Fruit fly (Drosophila melanogaster) whole organism, wandering third instar larva: Measurements from ENCODE around the gene SH3PX1.

Source experiments
- Abd-B ChIP-seq: fragments of >200 bp; optimal IDR thresholded peaks from 2 replicates; lab custom pipeline; 2017; ENCODE audit warnings: missing biosample characterization, missing genetic modification characterization
- CG32264 ChIP-seq: fragments of 200-800 bp; sonication (Bioruptor generic); optimal IDR thresholded peaks from 2 replicates; lab custom pipeline; 2016; ENCODE audit warnings: missing biosample characterization, missing genetic modification characterization
- CG9705 ChIP-seq: fragments of 200-800 bp; sonication (Bioruptor generic); optimal IDR thresholded peaks from 2 replicates; lab custom pipeline; 2018; ENCODE audit warnings: missing biosample characterization, mild to moderate bottlenecking, missing genetic modification characterization
- CrebA ChIP-seq: fragments of 200-800 bp; sonication (Bioruptor generic); optimal IDR thresholded peaks from 2 replicates; lab custom pipeline; 2016; ENCODE audit warnings: missing biosample characterization, mild to moderate bottlenecking, missing genetic modification characterization, borderline replicate concordance
- Dfd ChIP-seq: fragments of >200 bp; optimal IDR thresholded peaks from 2 replicates; lab custom pipeline; 2017; ENCODE audit warnings: missing biosample characterization, missing genetic modification characterization
- GATAd ChIP-seq: sonication (Bioruptor generic); optimal IDR thresholded peaks from 2 replicates; lab custom pipeline; 2016; ENCODE audit warnings: missing biosample characterization, missing genetic modification characterization
- HLH106 ChIP-seq: fragments of 200-800 bp; optimal IDR thresholded peaks from 3 replicates; lab custom pipeline; 2019; ENCODE audit warnings: missing biosample characterization, mild to moderate bottlenecking, missing genetic modification characterization, moderate library complexity
- Hnf4 ChIP-seq: fragments of 200-800 bp; sonication (Bioruptor generic); optimal IDR thresholded peaks from 2 replicates; lab custom pipeline; 2016; ENCODE audit warnings: missing biosample characterization, mild to moderate bottlenecking, missing genetic modification characterization
- Hr78 ChIP-seq: fragments of >200 bp; optimal IDR thresholded peaks from 2 replicates; lab custom pipeline; 2017; ENCODE audit warnings: missing biosample characterization, missing genetic modification characterization
- Hr83 ChIP-seq: fragments of 200-300 bp; sonication (Bioruptor generic); optimal IDR thresholded peaks from 2 replicates; lab custom pipeline; 2016; ENCODE audit warnings: missing biosample characterization, mild to moderate bottlenecking, missing genetic modification characterization, moderate library complexity; ENCODE audit not compliant: poor library complexity, severe bottlenecking
- Mio ChIP-seq: sonication (Bioruptor generic); optimal IDR thresholded peaks from 2 replicates; lab custom pipeline; 2016; ENCODE audit warnings: missing biosample characterization, missing genetic modification characterization
- Myc ChIP-seq: fragments of >200 bp; optimal IDR thresholded peaks from 2 replicates; lab custom pipeline; 2017
- OdsH ChIP-seq: fragments of 200-800 bp; sonication (Bioruptor generic); optimal IDR thresholded peaks from 2 replicates; lab custom pipeline; 2016; ENCODE audit warnings: missing biosample characterization, mild to moderate bottlenecking, missing genetic modification characterization
- Rel ChIP-seq, 2 experiments: fragments of 200-800 bp; sonication (Bioruptor generic) in 1 of 2; optimal IDR thresholded peaks; 2 replicates in 1 of 2; 3 replicates in 1 of 2; lab custom pipeline; 2016 to 2019; ENCODE audit warnings: mild to moderate bottlenecking in 2 of 2, missing biosample characterization in 2 of 2, missing genetic modification characterization in 2 of 2, moderate library complexity in 1 of 2
- Sp1 ChIP-seq: fragments of 200-800 bp; sonication (Bioruptor generic); optimal IDR thresholded peaks from 3 replicates; lab custom pipeline; 2019; ENCODE audit warnings: missing biosample characterization, mild to moderate bottlenecking, missing genetic modification characterization, moderate library complexity
- Vsx2 ChIP-seq: fragments of 200-300, 225-300 bp; sonication (Bioruptor generic); optimal IDR thresholded peaks from 2 replicates; lab custom pipeline; 2018; ENCODE audit warnings: missing biosample characterization, missing genetic modification characterization; ENCODE audit not compliant: partially characterized antibody
- br ChIP-seq: fragments of 200-800 bp; sonication (Bioruptor generic); optimal IDR thresholded peaks from 2 replicates; lab custom pipeline; 2016; ENCODE audit warnings: missing biosample characterization, missing genetic modification characterization
- brk ChIP-seq: fragments of 200-800 bp; sonication (Bioruptor generic); optimal IDR thresholded peaks from 2 replicates; lab custom pipeline; 2016; ENCODE audit warnings: missing biosample characterization, mild to moderate bottlenecking, missing genetic modification characterization
- dl ChIP-seq, 2 experiments: fragments of 175-275, 200-275 bp in 1 of 2; fragments of 200-275 bp in 1 of 2; sonication (Bioruptor generic); optimal IDR thresholded peaks; lab custom pipeline; 2018; ENCODE audit warnings: mild to moderate bottlenecking in 2 of 2, missing biosample characterization in 2 of 2, missing genetic modification characterization in 2 of 2, moderate library complexity in 2 of 2; ENCODE audit not compliant: partially characterized antibody in 2 of 2, insufficient read depth in 1 of 2
- dmrt93B ChIP-seq: fragments of 200-800 bp; sonication (Bioruptor generic); optimal IDR thresholded peaks from 2 replicates; lab custom pipeline; 2018; ENCODE audit warnings: missing biosample characterization, mild to moderate bottlenecking, missing genetic modification characterization
- dsf ChIP-seq: sonication (Bioruptor generic); optimal IDR thresholded peaks from 2 replicates; lab custom pipeline; 2016; ENCODE audit warnings: missing biosample characterization, missing genetic modification characterization, borderline replicate concordance
- ey ChIP-seq: fragments of 200-800 bp; sonication (Bioruptor generic); optimal IDR thresholded peaks from 2 replicates; lab custom pipeline; 2016; ENCODE audit warnings: missing biosample characterization, missing genetic modification characterization
- foxo ChIP-seq, 2 experiments: fragments of 200-800 bp; sonication (Bioruptor generic); optimal IDR thresholded peaks; 2 replicates in 1 of 2; 3 replicates in 1 of 2; lab custom pipeline; 2016 to 2017; ENCODE audit warnings: missing biosample characterization in 2 of 2, missing genetic modification characterization in 2 of 2
- h ChIP-seq: fragments of 200-800 bp; sonication (Bioruptor generic); optimal IDR thresholded peaks from 3 replicates; lab custom pipeline; 2016; ENCODE audit warnings: missing biosample characterization, mild to moderate bottlenecking, missing genetic modification characterization
- lola ChIP-seq: fragments of >200 bp; optimal IDR thresholded peaks from 2 replicates; lab custom pipeline; 2017; ENCODE audit warnings: missing biosample characterization, missing genetic modification characterization
- pan ChIP-seq: fragments of >200 bp; optimal IDR thresholded peaks from 2 replicates; lab custom pipeline; 2017
- psq ChIP-seq: fragments of 200-800 bp; sonication (Bioruptor generic); optimal IDR thresholded peaks from 3 replicates; lab custom pipeline; 2017; ENCODE audit warnings: missing biosample characterization, mild to moderate bottlenecking, missing genetic modification characterization, moderate library complexity
- rgr ChIP-seq: fragments of 200-800 bp; sonication (Bioruptor generic); optimal IDR thresholded peaks from 3 replicates; lab custom pipeline; 2016; ENCODE audit warnings: missing biosample characterization, mild to moderate bottlenecking, missing genetic modification characterization
- sv ChIP-seq: fragments of 200-800 bp; sonication (Bioruptor generic); optimal IDR thresholded peaks from 3 replicates; lab custom pipeline; 2016; ENCODE audit warnings: missing biosample characterization, missing genetic modification characterization
- tai ChIP-seq: sonication (Bioruptor generic); optimal IDR thresholded peaks from 2 replicates; lab custom pipeline; 2016; ENCODE audit warnings: missing biosample characterization, missing genetic modification characterization
- usp ChIP-seq: fragments of >200 bp; optimal IDR thresholded peaks from 2 replicates; lab custom pipeline; 2017; ENCODE audit warnings: missing biosample characterization, missing genetic modification characterization
- woc ChIP-seq: sonication (Bioruptor generic); optimal IDR thresholded peaks from 2 replicates; lab custom pipeline; 2016; ENCODE audit warnings: missing biosample characterization, mild to moderate bottlenecking, missing genetic modification characterization

Gene SH3PX1

DNA sequence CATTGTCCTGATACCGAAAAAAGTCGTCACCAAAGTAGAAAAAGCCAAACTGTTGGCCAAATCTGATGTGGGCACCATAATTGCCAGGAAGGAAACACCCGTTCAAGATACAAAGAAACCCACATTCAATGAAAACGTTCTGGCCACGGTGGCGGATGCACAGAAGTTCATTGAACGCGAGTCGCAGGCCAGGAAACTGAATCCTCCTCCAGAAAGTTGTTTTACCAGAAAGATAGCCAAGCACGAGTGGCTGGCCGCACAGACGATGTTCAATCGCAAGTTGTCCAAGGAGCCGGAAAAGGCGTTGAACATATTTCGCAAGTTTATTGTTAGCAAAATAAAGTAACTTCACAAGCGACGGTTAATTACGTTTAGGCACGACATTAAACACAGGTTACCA is 6.5 kb upstream of the SH3PX1 start:
- TF ChIP-seq brk (GFP tag; lab: Kevin White, UChicago), result no peak
- TF ChIP-seq Vsx2, result no peak
- TF ChIP-seq HLH106, result no peak
- TF ChIP-seq Hr78 (GFP tag; lab: Kevin White, UChicago), result no peak
- TF ChIP-seq CG32264, result no peak
- TF ChIP-seq dl (GFP tag; optimal IDR thresholded peaks at IDR 0.05; lab: Kevin White, UChicago; ENCODE audit: insufficient read depth in 1 of 2, partially characterized antibody in 2 of 2), result no peak
- no peak for TF ChIP-seq Mio (GFP tag; lab: Kevin White, UChicago)
- TF ChIP-seq dsf (GFP tag; lab: Kevin White, UChicago), result no peak
- TF ChIP-seq h, result no peak
- TF ChIP-seq CG9705 (GFP tag; lab: Kevin White, UChicago), result no peak
- no peak for TF ChIP-seq dmrt93B (GFP tag; lab: Kevin White, UChicago)
- no peak for TF ChIP-seq rgr (GFP tag; lab: Kevin White, UChicago)

DNA sequence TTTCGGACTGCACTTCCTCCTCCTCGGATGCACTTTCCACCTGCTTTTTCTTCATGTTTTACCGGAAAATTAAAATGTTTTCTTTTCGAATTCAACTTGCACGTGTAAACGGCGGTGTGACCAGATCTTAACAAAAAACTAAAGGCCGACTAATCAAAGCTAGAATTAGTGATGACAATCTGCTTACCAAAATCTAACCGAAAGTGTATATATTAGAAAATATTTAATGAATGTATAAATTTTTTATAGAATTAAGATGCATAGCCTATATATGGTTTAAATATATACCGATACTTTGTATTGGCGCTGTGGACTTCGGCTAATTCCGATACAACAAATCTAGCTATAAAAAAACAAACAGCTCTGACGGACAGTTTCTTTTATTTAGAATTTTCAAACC is 5.3 kb upstream of the SH3PX1 start, which contains the start of the genes CG18178 and CG14174:
Gene CG18178, minus strand, starts transcription at position 216 of the 400 bp plus-strand sequence.
Gene CG14174, plus strand, starts transcription at position 400 of the 400 bp plus-strand sequence.
- TF ChIP-seq CG32264, result no peak
- TF ChIP-seq foxo (GFP tag; optimal IDR thresholded peaks at IDR 0.05; lab: Kevin White, UChicago), result peak in 1 of 2 experiments; percentile 47
- TF ChIP-seq tai (GFP tag; lab: Kevin White, UChicago), result no peak
- no peak for TF ChIP-seq usp (GFP tag; lab: Kevin White, UChicago)
- TF ChIP-seq h, result peak; percentile 39
- no peak for TF ChIP-seq GATAd
- peak; percentile 26 for TF ChIP-seq OdsH (GFP tag; lab: Kevin White, UChicago)
- TF ChIP-seq Hr83 (GFP tag; lab: Kevin White, UChicago), result no peak
- TF ChIP-seq Vsx2, result no peak
- TF ChIP-seq Sp1 (GFP tag; lab: Kevin White, UChicago), result peak; percentile 73
- no peak for TF ChIP-seq pan (lab: Kevin White, UChicago)
- no peak for TF ChIP-seq Hr78 (GFP tag; lab: Kevin White, UChicago)
- no peak for TF ChIP-seq Abd-B (GFP tag; lab: Kevin White, UChicago)
- peak; percentile 48 for TF ChIP-seq dmrt93B (GFP tag; lab: Kevin White, UChicago)
- TF ChIP-seq HLH106, result peak; percentile 84
- no peak for TF ChIP-seq Mio (GFP tag; lab: Kevin White, UChicago)
- peak; percentile 63 for TF ChIP-seq psq
- TF ChIP-seq Rel (GFP tag; optimal IDR thresholded peaks at IDR 0.05; lab: Kevin White, UChicago), result no peak
- TF ChIP-seq Rel (tag; optimal IDR thresholded peaks at IDR 0.05; lab: Kevin White, UChicago), result peak; percentile 82
- TF ChIP-seq CrebA, result no peak
- TF ChIP-seq woc (GFP tag; lab: Kevin White, UChicago), result no peak
- no peak for TF ChIP-seq ey (GFP tag; lab: Kevin White, UChicago)
- no peak for TF ChIP-seq lola (GFP tag; lab: Kevin White, UChicago)
- no peak for TF ChIP-seq Dfd (GFP tag; lab: Kevin White, UChicago)
- no peak for TF ChIP-seq brk (GFP tag; lab: Kevin White, UChicago)
- TF ChIP-seq br (GFP tag; lab: Kevin White, UChicago), result no peak
- TF ChIP-seq Myc (lab: Kevin White, UChicago), result peak; percentile 90
- TF ChIP-seq CG9705 (GFP tag; lab: Kevin White, UChicago), result peak; percentile 70
- peak; percentile 70 for TF ChIP-seq rgr (GFP tag; lab: Kevin White, UChicago)
- no peak for TF ChIP-seq Hnf4 (GFP tag; lab: Kevin White, UChicago)
- peak; percentile 38 for TF ChIP-seq sv

DNA sequence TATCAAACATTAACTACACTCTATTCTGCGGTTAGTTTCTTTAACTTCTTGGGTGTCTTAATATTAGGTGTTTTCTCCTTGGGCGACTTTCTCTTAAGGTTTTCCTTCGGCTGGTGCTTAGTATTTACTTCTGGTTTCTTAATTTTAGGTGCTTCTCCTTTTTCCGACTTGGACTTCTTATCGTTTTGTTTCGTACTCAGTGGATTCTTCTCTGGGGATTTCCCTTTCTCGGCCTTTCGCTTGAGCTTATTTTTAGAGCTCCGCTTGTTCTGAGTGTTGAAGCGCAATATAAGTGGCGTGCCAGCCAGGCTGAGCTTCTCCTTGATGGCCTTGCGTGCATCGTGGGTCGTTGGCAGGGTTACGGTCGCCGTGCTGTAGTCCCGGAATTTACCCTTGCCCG is 4.2 kb upstream of the SH3PX1 start:
- TF ChIP-seq Abd-B (GFP tag; lab: Kevin White, UChicago) (no peak), OdsH (GFP tag; lab: Kevin White, UChicago) (no peak), Rel (GFP tag; optimal IDR thresholded peaks at IDR 0.05; lab: Kevin White, UChicago) (no peak), Rel (tag; optimal IDR thresholded peaks at IDR 0.05; lab: Kevin White, UChicago) (peak; percentile 98), Sp1 (GFP tag; lab: Kevin White, UChicago) (no peak), sv (no peak)

DNA sequence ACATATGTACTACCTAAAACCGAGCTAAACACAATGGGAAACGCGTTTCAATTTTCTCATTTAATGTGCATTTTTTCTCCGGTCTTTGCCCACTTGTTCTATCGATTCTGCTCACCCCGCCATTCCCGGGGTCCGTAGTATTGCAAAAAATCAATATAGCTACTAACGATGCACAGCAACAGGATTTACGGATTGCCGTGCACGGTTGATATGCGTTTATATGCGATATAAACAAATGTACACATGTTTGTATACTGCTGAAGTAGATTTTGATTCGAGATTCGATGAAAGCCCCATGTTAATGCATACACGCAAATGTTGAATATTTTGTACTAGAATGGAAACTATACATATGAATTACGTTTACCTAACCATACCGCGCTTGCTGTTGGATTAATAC is 3.5 kb upstream of the SH3PX1 start:
- TF ChIP-seq woc (GFP tag; lab: Kevin White, UChicago) (no peak), ey (GFP tag; lab: Kevin White, UChicago) (no peak), dsf (GFP tag; lab: Kevin White, UChicago) (no peak), Myc (lab: Kevin White, UChicago) (no peak), dl (GFP tag; optimal IDR thresholded peaks at IDR 0.05; lab: Kevin White, UChicago; ENCODE audit: insufficient read depth in 1 of 2, partially characterized antibody in 2 of 2) (no peak), Rel (GFP tag; optimal IDR thresholded peaks at IDR 0.05; lab: Kevin White, UChicago) (no peak), Rel (tag; optimal IDR thresholded peaks at IDR 0.05; lab: Kevin White, UChicago) (no peak), pan (lab: Kevin White, UChicago) (no peak), CG9705 (GFP tag; lab: Kevin White, UChicago) (no peak), Dfd (GFP tag; lab: Kevin White, UChicago) (no peak), Abd-B (GFP tag; lab: Kevin White, UChicago) (no peak), OdsH (GFP tag; lab: Kevin White, UChicago) (no peak), lola (GFP tag; lab: Kevin White, UChicago) (no peak), GATAd (no peak), br (GFP tag; lab: Kevin White, UChicago) (no peak), Hr83 (GFP tag; lab: Kevin White, UChicago) (no peak), Hnf4 (GFP tag; lab: Kevin White, UChicago) (no peak), foxo (GFP tag; optimal IDR thresholded peaks at IDR 0.05; lab: Kevin White, UChicago) (no peak)
